Worm (Caenorhabditis elegans) whole organism, L4 larva: ENCODE results near the gene ceh-19.

Experiments
- F10B5.3 ChIP-seq: sonication (generic microtip); optimal IDR thresholded peaks from 2 replicates; lab custom pipeline; 2016; ENCODE audit warnings: mild to moderate bottlenecking, missing genetic modification characterization, missing compliant biosample characterization
- T26A8.4 ChIP-seq: fragments of 200-800 bp; sonication (Bioruptor generic); IDR thresholded peaks from 2 replicates; pipeline ENCODE4 v1.3.6; 2022; ENCODE audit warnings: missing genetic modification characterization, missing compliant biosample characterization
- aha-1 ChIP-seq: fragments of 150-350 bp; peaks from one replicate; lab custom pipeline; 2014; ENCODE audit warnings: missing biosample characterization, missing genetic modification characterization
- arid-1 ChIP-seq: fragments of 200-800 bp; sonication (Bioruptor generic); conservative IDR thresholded peaks from 2 replicates; pipeline ENCODE4 v1.3.6; 2022; ENCODE audit warnings: missing genetic modification reagents, missing genetic modification characterization, missing compliant biosample characterization
- ceh-20 ChIP-seq: fragments of 200-800 bp; sonication (Bioruptor generic); IDR thresholded peaks from 2 replicates; pipeline ENCODE4 v1.3.6; 2022; ENCODE audit warnings: missing genetic modification reagents, missing genetic modification characterization, missing compliant biosample characterization
- ces-1 ChIP-seq: fragments of 150-350 bp; sonication (generic microtip); optimal IDR thresholded peaks from 4 replicates; lab custom pipeline; 2014; ENCODE audit warnings: missing biosample characterization, missing genetic modification reagents, missing genetic modification characterization
- daf-16 ChIP-seq, 3 experiments: sonication (generic microtip); optimal IDR thresholded peaks; 2 replicates each; lab custom pipeline; 2016 to 2017; ENCODE audit warnings: missing genetic modification characterization in 3 of 3, missing genetic modification reagents in 3 of 3, mild to moderate bottlenecking in 2 of 3, missing compliant biosample characterization in 2 of 3, missing biosample characterization in 1 of 3, moderate library complexity in 1 of 3
- daf-8 ChIP-seq: fragments of 200-800 bp; sonication (Bioruptor generic); IDR thresholded peaks from 2 replicates; pipeline ENCODE4 v1.3.6; 2022; ENCODE audit warnings: missing genetic modification characterization, missing compliant biosample characterization
- dmd-8 ChIP-seq: fragments of 200-800 bp; sonication (Bioruptor generic); IDR thresholded peaks from 2 replicates; pipeline ENCODE4 v1.3.6; 2022; ENCODE audit warnings: missing genetic modification characterization, missing compliant biosample characterization
- dmd-9 ChIP-seq: fragments of 200-800 bp; sonication (Bioruptor generic); IDR thresholded peaks from 2 replicates; pipeline ENCODE4 v1.3.6; 2022; ENCODE audit warnings: missing genetic modification reagents, missing genetic modification characterization, missing compliant biosample characterization
- dpl-1 ChIP-seq: fragments of 150-350 bp; optimal IDR thresholded peaks from 2 replicates; lab custom pipeline; 2014; ENCODE audit warnings: missing biosample characterization, missing genetic modification reagents, missing genetic modification characterization
- dve-1 ChIP-seq: sonication (generic microtip); optimal IDR thresholded peaks from 2 replicates; lab custom pipeline; 2017; ENCODE audit warnings: antibody characterized with exemption, mild to moderate bottlenecking, missing genetic modification characterization, missing compliant biosample characterization; ENCODE audit not compliant: insufficient read depth
- egl-43 ChIP-seq: fragments of 200-800 bp; sonication (Bioruptor generic); IDR thresholded peaks from 2 replicates; pipeline ENCODE4 v1.3.6; 2022; ENCODE audit warnings: missing genetic modification reagents, missing genetic modification characterization, missing compliant biosample characterization
- fos-1 ChIP-seq: fragments of 150-350 bp; optimal IDR thresholded peaks from 2 replicates; lab custom pipeline; 2014; ENCODE audit warnings: missing biosample characterization, missing genetic modification characterization
- hlh-11 ChIP-seq: fragments of 200-800 bp; sonication (Bioruptor generic); optimal IDR thresholded peaks from 2 replicates; lab custom pipeline; 2018; ENCODE audit warnings: mild to moderate bottlenecking, missing genetic modification characterization, missing compliant biosample characterization
- jun-1 ChIP-seq: fragments of 150-350 bp; optimal IDR thresholded peaks from 2 replicates; lab custom pipeline; 2014; ENCODE audit warnings: missing biosample characterization, missing genetic modification reagents, missing genetic modification characterization
- lim-7 ChIP-seq: fragments of 200-800 bp; sonication (Bioruptor generic); IDR thresholded peaks from 2 replicates; pipeline ENCODE4 v1.3.6; 2022; ENCODE audit warnings: missing genetic modification characterization, missing compliant biosample characterization
- lin-13 ChIP-seq: fragments of 150-350 bp; optimal IDR thresholded peaks from 2 replicates; lab custom pipeline; 2014; ENCODE audit warnings: missing biosample characterization, missing genetic modification reagents, missing genetic modification characterization
- lin-29 ChIP-seq: fragments of 200-800 bp; sonication (Bioruptor generic); IDR thresholded peaks from 2 replicates; pipeline ENCODE4 v1.3.6; 2022; ENCODE audit warnings: missing genetic modification reagents, missing genetic modification characterization, missing compliant biosample characterization
- lir-3 ChIP-seq: sonication (generic microtip); optimal IDR thresholded peaks from 2 replicates; lab custom pipeline; 2016; ENCODE audit warnings: mild to moderate bottlenecking, missing genetic modification characterization, missing compliant biosample characterization
- lsy-2 ChIP-seq, 2 experiments: fragments of 150-350 bp in 1 of 2; sonication (generic microtip) in 1 of 2; optimal IDR thresholded peaks; 2 replicates each; lab custom pipeline; 2014 to 2017; ENCODE audit warnings: missing biosample characterization in 2 of 2, missing genetic modification characterization in 2 of 2
- mes-2 ChIP-seq: sonication (generic microtip); optimal IDR thresholded peaks from 2 replicates; lab custom pipeline; 2016; ENCODE audit warnings: missing genotype, mild to moderate bottlenecking, missing genetic modification characterization, missing compliant biosample characterization; ENCODE audit not compliant: poor library complexity, severe bottlenecking
- mxl-2 ChIP-seq: fragments of 200-800 bp; sonication (Bioruptor generic); conservative IDR thresholded peaks from 2 replicates; pipeline ENCODE4 v1.3.6; 2022; ENCODE audit warnings: missing genetic modification reagents, missing genetic modification characterization, missing compliant biosample characterization
- mxl-3 ChIP-seq: fragments of 200-800 bp; sonication (Bioruptor generic); optimal IDR thresholded peaks from 2 replicates; lab custom pipeline; 2018; ENCODE audit warnings: mild to moderate bottlenecking, missing genetic modification characterization, missing compliant biosample characterization
- nhr-28 ChIP-seq: fragments of 150-350 bp; optimal IDR thresholded peaks from 2 replicates; lab custom pipeline; 2014; ENCODE audit warnings: missing biosample characterization, missing genetic modification characterization
- nhr-6 ChIP-seq: fragments of 150-350 bp; optimal IDR thresholded peaks from 2 replicates; lab custom pipeline; 2014; ENCODE audit warnings: missing biosample characterization, missing genetic modification characterization
- pha-4 ChIP-seq, 2 experiments: fragments of 150-350 bp in 1 of 2; fragments of 200-800 bp in 1 of 2; sonication (Bioruptor generic) in 1 of 2; IDR thresholded peaks in 1 of 2; optimal IDR thresholded peaks in 1 of 2; 2 replicates each; pipeline versions ENCODE4 v1.3.6 to Lab custom; 2014 to 2022; ENCODE audit warnings: missing genetic modification characterization in 2 of 2, missing genetic modification reagents in 2 of 2, missing biosample characterization in 1 of 2, missing compliant biosample characterization in 1 of 2
- pqm-1 ChIP-seq: sonication (generic microtip); optimal IDR thresholded peaks from 2 replicates; lab custom pipeline; 2017; ENCODE audit warnings: missing biosample characterization, missing genetic modification characterization
- saeg-2 ChIP-seq: fragments of 200-800 bp; sonication (Bioruptor generic); IDR thresholded peaks from 2 replicates; pipeline ENCODE4 v1.3.6; 2022; ENCODE audit warnings: missing genetic modification reagents, missing genetic modification characterization, missing compliant biosample characterization
- snpc-4 ChIP-seq: fragments of 150-350 bp; optimal IDR thresholded peaks from 2 replicates; lab custom pipeline; 2014; ENCODE audit warnings: missing biosample characterization, missing genetic modification characterization
- tag-97 ChIP-seq: fragments of 200-800 bp; sonication (Bioruptor generic); IDR thresholded peaks from 2 replicates; pipeline ENCODE4 v1.3.6; 2022; ENCODE audit warnings: missing genetic modification characterization, missing compliant biosample characterization
- unc-62 ChIP-seq, 3 experiments: fragments of 150-350 bp in 1 of 3; sonication (generic microtip); optimal IDR thresholded peaks in 2 of 3; peaks in 1 of 3; 1 replicate in 1 of 3; 2 replicates in 2 of 3; lab custom pipeline; 2014 to 2017; ENCODE audit warnings: missing biosample characterization in 3 of 3, missing genetic modification characterization in 3 of 3, missing genetic modification reagents in 3 of 3, missing genotype in 1 of 3
- vab-7 ChIP-seq: fragments of 200-800 bp; sonication (Bioruptor generic); IDR thresholded peaks from 2 replicates; pipeline ENCODE4 v1.3.6; 2022; ENCODE audit warnings: missing genetic modification reagents, missing genetic modification characterization, missing compliant biosample characterization
- zfp-2 ChIP-seq: sonication (generic microtip); optimal IDR thresholded peaks from 2 replicates; lab custom pipeline; 2016; ENCODE audit warnings: mild to moderate bottlenecking, missing genetic modification characterization, missing compliant biosample characterization
- zfp-3 ChIP-seq: fragments of 200-800 bp; sonication (Bioruptor generic); conservative IDR thresholded peaks from 2 replicates; pipeline ENCODE4 v1.3.6; 2022; ENCODE audit warnings: missing genetic modification reagents, missing genetic modification characterization, missing compliant biosample characterization

Gene ceh-19

DNA sequence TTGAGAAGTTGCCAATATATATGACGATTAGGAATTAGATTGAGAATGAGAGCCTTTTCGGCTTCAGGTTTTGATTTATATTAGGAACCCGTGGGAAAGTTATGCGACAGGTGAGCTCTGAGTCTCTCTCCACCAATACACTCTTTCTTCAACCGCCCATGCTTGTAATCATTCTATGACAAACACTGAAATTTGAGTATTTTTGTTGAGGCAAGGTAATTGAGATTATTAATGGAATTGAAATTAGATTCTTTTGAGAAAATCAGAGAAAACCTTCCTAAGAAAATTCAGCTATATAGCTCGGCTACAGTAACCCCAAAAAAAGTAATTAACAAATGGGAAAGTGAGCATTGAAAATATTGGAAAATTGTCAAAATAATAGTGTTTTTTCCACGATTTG, at the start of gene ceh-19:
Gene ceh-19, minus strand, starts transcription at position 101 of the 400 bp plus-strand sequence.
- TF ChIP-seq aha-1 (tag; lab: Kevin White, UChicago) (peak; percentile 57), snpc-4 (tag; lab: Kevin White, UChicago) (no peak)

DNA sequence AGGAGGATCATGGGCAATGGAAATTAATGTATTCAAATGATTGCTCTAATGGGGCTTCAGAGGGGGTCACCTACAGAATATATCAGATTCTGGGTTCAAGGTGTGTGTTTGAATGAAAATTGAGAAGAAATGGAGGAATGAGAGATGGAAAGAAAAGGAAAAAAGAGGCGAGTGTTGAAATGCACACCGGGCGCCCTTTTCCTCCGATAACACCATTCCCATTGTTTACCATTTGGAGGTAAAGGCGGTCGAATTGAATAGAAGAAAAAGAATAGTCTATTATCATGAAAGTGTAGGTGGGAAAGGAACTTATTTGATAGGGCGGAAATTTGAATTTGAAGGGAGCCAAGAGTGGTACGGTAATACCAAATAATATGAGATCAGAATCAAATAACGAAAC, 49.6 kb upstream of the ceh-19 start:
- TF ChIP-seq dve-1 (tag; lab: Kevin White, UChicago) (peak; percentile 39), ceh-20 (GFP tag; lab: Robert Waterston, UW) (no peak), hlh-11 (peak; percentile 29), saeg-2 (GFP tag; lab: Robert Waterston, UW) (no peak), nhr-28 (tag; lab: Kevin White, UChicago) (peak; percentile 24), pqm-1 (peak; percentile 64), dmd-8 (no peak), daf-8 (GFP tag; lab: Robert Waterston, UW) (no peak), daf-16 (GFP tag; optimal IDR thresholded peaks at IDR 0.05; lab: Kevin White, UChicago) (no peak), daf-16 (tag; optimal IDR thresholded peaks at IDR 0.05; lab: Kevin White, UChicago) (peak; percentile 64)
- TF ChIP-seq, all 104 proteins: peak for 5

DNA sequence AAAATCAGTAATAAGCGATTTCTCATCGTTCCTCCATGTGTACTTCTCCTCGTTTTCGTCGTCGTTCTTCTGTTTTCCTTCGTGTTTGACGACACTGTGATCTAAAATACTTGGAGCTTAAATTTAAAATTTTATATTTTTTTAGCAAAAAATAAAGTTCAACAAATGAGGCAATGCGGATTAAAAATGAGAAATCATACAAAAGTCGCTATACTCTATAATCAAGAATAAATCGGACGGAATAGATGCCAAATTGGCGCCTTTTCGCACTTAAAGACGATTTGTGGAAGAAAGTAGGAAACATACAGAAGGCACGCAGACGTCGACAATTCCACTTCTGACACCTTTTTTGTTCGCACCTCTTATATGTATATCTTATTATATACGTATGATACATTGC, 48.3 kb upstream of the ceh-19 start, which contains the start of gene rig-4:
Gene rig-4, minus strand, starts transcription at position 101 of the 400 bp plus-strand sequence.
- no peak for TF ChIP-seq F10B5.3 (tag; lab: Kevin White, UChicago)
- TF ChIP-seq unc-62 (GFP tag; optimal IDR thresholded peaks at IDR 0.05 in 1 of 2; lab: Kevin White, UChicago): no peak
- no peak for TF ChIP-seq unc-62 (tag; optimal IDR thresholded peaks at IDR 0.05; lab: Kevin White, UChicago)
- TF ChIP-seq lsy-2 (tag; optimal IDR thresholded peaks at IDR 0.05; lab: Kevin White, UChicago): no peak
- no peak for TF ChIP-seq ces-1 (GFP tag; lab: Kevin White, UChicago)
- no peak for TF ChIP-seq tag-97
- no peak for TF ChIP-seq ceh-20 (GFP tag; lab: Robert Waterston, UW)

DNA sequence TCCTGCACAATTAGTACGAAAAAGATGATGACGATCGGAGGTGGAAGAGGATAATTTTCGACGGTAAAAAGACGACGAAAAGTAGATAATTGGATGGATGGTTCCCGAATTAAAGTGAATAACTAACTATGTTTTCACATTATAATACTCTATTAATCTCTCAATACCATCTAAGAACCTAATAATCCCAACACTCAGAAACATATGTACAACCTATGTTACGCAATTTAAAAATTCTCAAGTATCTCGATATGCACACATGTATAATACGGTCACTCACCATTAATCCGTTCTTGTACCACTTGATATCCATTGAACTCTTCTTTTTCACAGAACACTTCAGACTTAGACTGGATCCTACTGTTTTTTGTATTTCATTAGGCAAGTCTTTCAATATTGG, 45.0 kb upstream of the ceh-19 start:
- TF ChIP-seq pqm-1 (no peak), egl-43 (GFP tag; lab: Robert Waterston, UW) (no peak), arid-1 (GFP tag; lab: Robert Waterston, UW) (no peak), aha-1 (tag; lab: Kevin White, UChicago) (peak; percentile 21), dve-1 (tag; lab: Kevin White, UChicago) (no peak), mes-2 (tag; lab: Kevin White, UChicago) (no peak), zfp-3 (no peak), lin-13 (no peak)
- TF ChIP-seq, all 104 proteins: peak for 1

DNA sequence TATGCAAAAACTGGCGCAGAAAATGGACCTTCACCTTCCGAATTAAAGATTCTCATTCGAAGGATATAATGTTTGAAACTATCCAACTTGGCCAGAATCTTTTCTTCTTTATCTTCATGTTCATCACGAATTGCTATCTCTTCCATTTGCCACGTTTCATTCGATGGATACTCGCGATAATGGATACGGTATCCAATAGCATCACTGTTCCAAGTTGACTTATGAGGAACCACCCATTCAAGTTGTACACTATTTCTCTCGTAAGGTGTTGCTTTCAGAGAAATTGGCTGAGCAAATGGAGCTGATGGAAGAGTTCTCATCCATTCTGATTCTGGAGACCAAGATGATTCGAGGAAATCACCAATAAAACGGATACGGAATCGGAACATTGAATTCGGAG, 39.0 kb upstream of the ceh-19 start:
- peak in 1 of 2 experiments; percentile 69 for TF ChIP-seq unc-62 (GFP tag; optimal IDR thresholded peaks at IDR 0.05 in 1 of 2; lab: Kevin White, UChicago)
- no peak for TF ChIP-seq unc-62 (tag; optimal IDR thresholded peaks at IDR 0.05; lab: Kevin White, UChicago)
- no peak for TF ChIP-seq lin-29 (GFP tag; lab: Robert Waterston, UW)

DNA sequence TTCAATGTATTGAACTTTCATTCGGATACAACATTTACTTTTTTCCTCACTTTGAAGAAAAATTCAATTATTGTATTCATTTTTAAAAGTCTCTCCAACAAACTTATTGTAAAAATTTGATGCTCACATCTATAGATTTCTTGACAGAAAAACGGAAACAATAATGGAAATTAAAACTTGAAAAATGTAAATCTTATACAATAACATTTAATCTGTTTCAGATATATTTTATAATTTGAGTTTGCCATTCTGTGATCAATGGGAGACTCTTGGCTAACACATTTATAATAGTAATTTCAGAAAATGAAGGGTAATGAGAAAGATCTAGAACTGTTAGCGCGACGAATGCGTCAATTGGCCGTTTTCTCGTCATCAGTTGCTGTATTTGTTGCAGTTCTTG, 32.6 kb upstream of the ceh-19 start, which contains the start of gene col-115:
Gene col-115, plus strand, starts transcription at position 301 of the 400 bp plus-strand sequence.
- TF ChIP-seq nhr-6 (no peak), vab-7 (GFP tag; lab: Robert Waterston, UW) (no peak), egl-43 (GFP tag; lab: Robert Waterston, UW) (no peak), mxl-3 (GFP tag; lab: Kevin White, UChicago) (no peak), dmd-9 (no peak), mxl-2 (GFP tag; lab: Robert Waterston, UW) (no peak), T26A8.4 (no peak), ceh-20 (GFP tag; lab: Robert Waterston, UW) (no peak), dpl-1 (no peak), pha-4 (GFP tag; IDR thresholded peaks at IDR 0.05; lab: Robert Waterston, UW) (no peak), pha-4 (tag; optimal IDR thresholded peaks at IDR 0.05; lab: Kevin White, UChicago) (no peak), lim-7 (no peak), mes-2 (tag; lab: Kevin White, UChicago) (no peak), zfp-2 (tag; lab: Kevin White, UChicago) (no peak), jun-1 (no peak), fos-1 (no peak), lir-3 (tag; lab: Kevin White, UChicago) (no peak)
